Worm (Caenorhabditis elegans): ENCODE results near the gene farl-11.

The farl-11 gene

DNA sequence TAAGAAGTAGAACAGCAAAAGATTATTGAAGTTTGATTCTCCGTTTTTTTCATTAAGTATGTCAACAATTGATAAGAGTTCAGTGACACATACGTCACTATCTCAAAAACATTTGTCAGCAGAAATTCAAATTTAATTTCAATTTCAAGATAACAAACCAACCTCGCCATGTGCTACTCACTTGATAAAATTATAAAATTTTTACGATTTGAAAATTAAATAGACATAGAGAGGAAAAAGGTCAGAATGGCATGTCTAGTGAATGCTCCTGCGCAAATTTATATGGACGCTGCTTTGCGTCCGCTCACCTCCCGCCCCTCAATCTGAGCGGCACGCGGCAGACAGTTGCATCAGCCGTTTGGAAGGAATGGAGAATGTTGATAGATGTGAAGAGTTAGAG, 44.6 kb downstream of the farl-11 start (continued):
- TF ChIP-seq F44E2.7 (GFP tag; IDR thresholded peaks at IDR 0.05) (no peak), tra-1 (GFP tag; IDR thresholded peaks at IDR 0.05) (peak; percentile 87), aha-1 (tag) (no peak), madf-5 (GFP tag; IDR thresholded peaks at IDR 0.05) (no peak), zip-11 (GFP tag; IDR thresholded peaks at IDR 0.05) (no peak), ces-1 (GFP tag; optimal IDR thresholded peaks at IDR 0.05) (no peak), aly-2 (tag; optimal IDR thresholded peaks at IDR 0.05) (no peak), jun-1 (tag; optimal IDR thresholded peaks at IDR 0.05) (no peak), daf-12 (tag; optimal IDR thresholded peaks at IDR 0.05) (no peak), Y75B8A.6 (GFP tag; IDR thresholded peaks at IDR 0.05) (no peak), unc-62 (GFP tag; optimal IDR thresholded peaks at IDR 0.05 in 1 of 2) (peak in 1 of 2 experiments; percentile 77), unc-62 (tag; optimal IDR thresholded peaks at IDR 0.05) (no peak), unc-130 (GFP tag; optimal IDR thresholded peaks at IDR 0.05) (no peak), mxl-3 (GFP tag; optimal IDR thresholded peaks at IDR 0.05) (peak; percentile 83), dmd-8 (GFP tag; IDR thresholded peaks at IDR 0.05) (no peak), ZK546.5 (tag; optimal IDR thresholded peaks at IDR 0.05) (no peak), attf-4 (tag; optimal IDR thresholded peaks at IDR 0.05) (no peak), egl-43 (GFP tag; IDR thresholded peaks at IDR 0.05) (no peak), skn-1 (tag; optimal IDR thresholded peaks at IDR 0.05) (no peak), lin-29 (GFP tag; IDR thresholded peaks at IDR 0.05) (no peak), gei-8 (GFP tag; optimal IDR thresholded peaks at IDR 0.05) (no peak), arid-1 (GFP tag; conservative IDR thresholded peaks at IDR 0.05) (no peak), ama-1 (optimal IDR thresholded peaks at IDR 0.05) (no peak), nhr-76 (tag; optimal IDR thresholded peaks at IDR 0.05) (no peak), zip-2 (tag; optimal IDR thresholded peaks at IDR 0.05) (peak; percentile 14), nhr-48 (tag; optimal IDR thresholded peaks at IDR 0.05) (peak; percentile 85), nhr-11 (tag; optimal IDR thresholded peaks at IDR 0.05) (peak; percentile 29), lin-38 (GFP tag; IDR thresholded peaks at IDR 0.05) (no peak; the same call in 1 of the 2 replicates), cey-2 (tag; optimal IDR thresholded peaks at IDR 0.05; ENCODE audit: borderline replicate concordance, insufficient read depth) (no peak), fos-1 (tag; optimal IDR thresholded peaks at IDR 0.05) (no peak), ceh-32 (tag; optimal IDR thresholded peaks at IDR 0.05; ENCODE audit: poor library complexity) (no peak), ceh-62 (tag; optimal IDR thresholded peaks at IDR 0.05) (no peak), F37D6.2 (tag; optimal IDR thresholded peaks at IDR 0.05) (no peak), nhr-10 (tag; optimal IDR thresholded peaks at IDR 0.05) (no peak), nhr-41 (GFP tag; IDR thresholded peaks at IDR 0.05) (peak; percentile 77), ceh-28 (tag; optimal IDR thresholded peaks at IDR 0.05) (no peak)

DNA sequence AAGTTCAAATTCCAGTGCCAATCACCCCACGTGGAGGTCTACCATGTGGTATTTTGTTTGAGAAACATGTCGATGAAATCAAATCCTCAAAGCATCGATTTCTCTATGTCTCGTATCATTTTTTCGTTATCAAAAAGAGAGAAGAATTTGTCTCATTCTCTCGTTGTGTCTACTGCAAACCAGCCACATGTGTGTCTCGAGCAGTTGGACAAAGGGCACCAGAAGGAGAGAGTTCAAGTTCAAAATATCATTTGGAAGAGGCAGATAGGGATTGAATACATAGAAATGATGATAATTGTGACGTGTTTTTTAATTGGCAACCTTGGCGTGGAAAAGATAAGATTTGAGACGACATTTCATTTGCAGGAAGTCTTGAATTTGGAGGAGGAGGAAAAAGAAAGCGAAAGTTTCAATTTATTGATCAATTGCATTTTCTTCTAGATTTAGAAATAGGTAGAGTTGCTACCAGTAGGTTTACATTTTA, 45.5 kb downstream of the farl-11 start:
- TF ChIP-seq mes-2 (tag; optimal IDR thresholded peaks at IDR 0.05; ENCODE audit: poor library complexity, severe bottlenecking) (peak; percentile 37), nhr-11 (tag; optimal IDR thresholded peaks at IDR 0.05) (no peak), lin-38 (GFP tag; IDR thresholded peaks at IDR 0.05) (peak; percentile 11; the same call in 1 of the 2 replicates), cey-2 (tag; optimal IDR thresholded peaks at IDR 0.05; ENCODE audit: borderline replicate concordance, insufficient read depth) (peak; percentile 67), mdl-1 (tag; optimal IDR thresholded peaks at IDR 0.05) (peak in 1 of 2 experiments; percentile 88), arid-1 (GFP tag; conservative IDR thresholded peaks at IDR 0.05) (0 out of 2 replicates have a peak, but pooled peaks have one; percentile 51), snpc-1.2 (GFP tag; IDR thresholded peaks at IDR 0.05) (no peak), nhr-48 (tag; optimal IDR thresholded peaks at IDR 0.05) (peak; percentile 45), daf-19 (GFP tag; conservative IDR thresholded peaks at IDR 0.05) (no peak), lin-13 (GFP tag; optimal IDR thresholded peaks at IDR 0.05) (no peak), Y75B8A.6 (GFP tag; IDR thresholded peaks at IDR 0.05) (0 out of 2 replicates have a peak, but pooled peaks have one; percentile 82), ZK546.5 (tag; optimal IDR thresholded peaks at IDR 0.05) (no peak), lir-3 (tag; optimal IDR thresholded peaks at IDR 0.05) (no peak), set-16 (GFP tag; IDR thresholded peaks at IDR 0.05) (no peak), lsy-2 (tag; optimal IDR thresholded peaks at IDR 0.05) (peak in 1 of 2 experiments; percentile 55), nhr-102 (tag; optimal IDR thresholded peaks at IDR 0.05) (no peak), dmd-6 (GFP tag; IDR thresholded peaks at IDR 0.05) (peak; percentile 84), hmg-1.1 (GFP tag; IDR thresholded peaks at IDR 0.05) (no peak), nhr-10 (tag; optimal IDR thresholded peaks at IDR 0.05) (no peak), F49E8.2 (tag; optimal IDR thresholded peaks at IDR 0.05; ENCODE audit: borderline replicate concordance) (no peak), tra-1 (GFP tag; IDR thresholded peaks at IDR 0.05) (peak; percentile 63; the same call in 1 of the 2 replicates), hif-1 (tag; optimal IDR thresholded peaks at IDR 0.05) (no peak), hlh-11 (tag; optimal IDR thresholded peaks at IDR 0.05) (peak; percentile 85), pqm-1 (tag; optimal IDR thresholded peaks at IDR 0.05) (peak; percentile 57)
